Worm (Caenorhabditis elegans): ENCODE results near the gene R09A8.5.

- TF ChIP-seq T22C8.4 (GFP tag; IDR thresholded peaks at IDR 0.05) = no peak
- no peak for TF ChIP-seq flt-1 (GFP tag; IDR thresholded peaks at IDR 0.05)
- no peak for TF ChIP-seq ztf-29 (GFP tag; IDR thresholded peaks at IDR 0.05)
These were observed 21.2 kb downstream of the R09A8.5 start, which contains the start of gene R09A8.2 for ce11 chrX:12619165-12619564.
